Fruit fly (Drosophila melanogaster) whole organism, wandering third instar larva: Measurements from ENCODE around the gene RpL7-like.

Source experiments
- CG32264 ChIP-seq: fragments of 200-800 bp; sonication (Bioruptor generic); optimal IDR thresholded peaks from 2 replicates; lab custom pipeline; 2016; ENCODE audit warnings: missing biosample characterization, missing genetic modification characterization
- CG9705 ChIP-seq: fragments of 200-800 bp; sonication (Bioruptor generic); optimal IDR thresholded peaks from 2 replicates; lab custom pipeline; 2018; ENCODE audit warnings: missing biosample characterization, mild to moderate bottlenecking, missing genetic modification characterization
- Dfd ChIP-seq: fragments of >200 bp; optimal IDR thresholded peaks from 2 replicates; lab custom pipeline; 2017; ENCODE audit warnings: missing biosample characterization, missing genetic modification characterization
- Hr78 ChIP-seq: fragments of >200 bp; optimal IDR thresholded peaks from 2 replicates; lab custom pipeline; 2017; ENCODE audit warnings: missing biosample characterization, missing genetic modification characterization
- Jra ChIP-seq: sonication (Bioruptor generic); optimal IDR thresholded peaks from 2 replicates; lab custom pipeline; 2016; ENCODE audit warnings: missing biosample characterization, missing genetic modification characterization
- Mio ChIP-seq: sonication (Bioruptor generic); optimal IDR thresholded peaks from 2 replicates; lab custom pipeline; 2016; ENCODE audit warnings: missing biosample characterization, missing genetic modification characterization
- Myc ChIP-seq: fragments of >200 bp; optimal IDR thresholded peaks from 2 replicates; lab custom pipeline; 2017
- N ChIP-seq: fragments of >200 bp; optimal IDR thresholded peaks from 2 replicates; lab custom pipeline; 2018; ENCODE audit warnings: missing biosample characterization, missing external identifiers, missing genetic modification characterization
- OdsH ChIP-seq: fragments of 200-800 bp; sonication (Bioruptor generic); optimal IDR thresholded peaks from 2 replicates; lab custom pipeline; 2016; ENCODE audit warnings: missing biosample characterization, mild to moderate bottlenecking, missing genetic modification characterization
- br ChIP-seq: fragments of 200-800 bp; sonication (Bioruptor generic); optimal IDR thresholded peaks from 2 replicates; lab custom pipeline; 2016; ENCODE audit warnings: missing biosample characterization, missing genetic modification characterization
- dl ChIP-seq, 2 experiments: fragments of 175-275, 200-275 bp in 1 of 2; fragments of 200-275 bp in 1 of 2; sonication (Bioruptor generic); optimal IDR thresholded peaks; lab custom pipeline; 2018; ENCODE audit warnings: mild to moderate bottlenecking in 2 of 2, missing biosample characterization in 2 of 2, missing genetic modification characterization in 2 of 2, moderate library complexity in 2 of 2; ENCODE audit not compliant: partially characterized antibody in 2 of 2, insufficient read depth in 1 of 2
- dmrt93B ChIP-seq: fragments of 200-800 bp; sonication (Bioruptor generic); optimal IDR thresholded peaks from 2 replicates; lab custom pipeline; 2018; ENCODE audit warnings: missing biosample characterization, mild to moderate bottlenecking, missing genetic modification characterization
- foxo ChIP-seq, 2 experiments: fragments of 200-800 bp; sonication (Bioruptor generic); optimal IDR thresholded peaks; 2 replicates in 1 of 2; 3 replicates in 1 of 2; lab custom pipeline; 2016 to 2017; ENCODE audit warnings: missing biosample characterization in 2 of 2, missing genetic modification characterization in 2 of 2
- lola ChIP-seq: fragments of >200 bp; optimal IDR thresholded peaks from 2 replicates; lab custom pipeline; 2017; ENCODE audit warnings: missing biosample characterization, missing genetic modification characterization
- psq ChIP-seq: fragments of 200-800 bp; sonication (Bioruptor generic); optimal IDR thresholded peaks from 3 replicates; lab custom pipeline; 2017; ENCODE audit warnings: missing biosample characterization, mild to moderate bottlenecking, missing genetic modification characterization, moderate library complexity
- rgr ChIP-seq: fragments of 200-800 bp; sonication (Bioruptor generic); optimal IDR thresholded peaks from 3 replicates; lab custom pipeline; 2016; ENCODE audit warnings: missing biosample characterization, mild to moderate bottlenecking, missing genetic modification characterization
- sage ChIP-seq: fragments of 200-800 bp; sonication (Bioruptor generic); optimal IDR thresholded peaks from 2 replicates; lab custom pipeline; 2016; ENCODE audit warnings: missing biosample characterization, mild to moderate bottlenecking, missing genetic modification characterization
- sv ChIP-seq: fragments of 200-800 bp; sonication (Bioruptor generic); optimal IDR thresholded peaks from 3 replicates; lab custom pipeline; 2016; ENCODE audit warnings: missing biosample characterization, missing genetic modification characterization
- usp ChIP-seq: fragments of >200 bp; optimal IDR thresholded peaks from 2 replicates; lab custom pipeline; 2017; ENCODE audit warnings: missing biosample characterization, missing genetic modification characterization

RpL7-like gene

dm6 chr2L:12103231-12104210 lies 47.4 kb downstream of the RpL7-like start, which contains the start of the genes Patsas and ThrRS (continued):
- TF ChIP-seq Hr78 (peak; percentile 30), dl (GFP tag; optimal IDR thresholded peaks at IDR 0.05; lab: Kevin White, UChicago; ENCODE audit: insufficient read depth in 1 of 2, partially characterized antibody in 2 of 2) (no peak), lola (GFP tag; lab: Kevin White, UChicago) (no peak), rgr (GFP tag; lab: Kevin White, UChicago) (peak; percentile 77), br (GFP tag; lab: Kevin White, UChicago) (peak; percentile 56)

dm6 chr2L:12107087-12107486 lies 51.0 kb downstream of the RpL7-like start:
- no peak for TF ChIP-seq CG32264 (GFP tag; lab: Kevin White, UChicago)
- no peak for TF ChIP-seq foxo (GFP tag; optimal IDR thresholded peaks at IDR 0.05; lab: Kevin White, UChicago)
- TF ChIP-seq Dfd (GFP tag; lab: Kevin White, UChicago), result no peak
- no peak for TF ChIP-seq CG9705 (GFP tag; lab: Kevin White, UChicago)
- TF ChIP-seq OdsH (GFP tag; lab: Kevin White, UChicago), result no peak
- TF ChIP-seq Jra, result no peak
- TF ChIP-seq dl (GFP tag; optimal IDR thresholded peaks at IDR 0.05; lab: Kevin White, UChicago; ENCODE audit: insufficient read depth in 1 of 2, partially characterized antibody in 2 of 2), result no peak
- TF ChIP-seq br (GFP tag; lab: Kevin White, UChicago), result no peak
- no peak for TF ChIP-seq psq (GFP tag; lab: Kevin White, UChicago)
- TF ChIP-seq lola (GFP tag; lab: Kevin White, UChicago), result no peak
- no peak for TF ChIP-seq sage
- TF ChIP-seq dmrt93B (GFP tag; lab: Kevin White, UChicago), result no peak
- no peak for TF ChIP-seq N (GFP tag; lab: Kevin White, UChicago)
- no peak for TF ChIP-seq sv (GFP tag; lab: Kevin White, UChicago)
- no peak for TF ChIP-seq usp (GFP tag; lab: Kevin White, UChicago)
- no peak for TF ChIP-seq Myc (lab: Kevin White, UChicago)
- TF ChIP-seq Mio (GFP tag; lab: Kevin White, UChicago), result no peak
